Fruit fly (Drosophila melanogaster) whole organism, embryonic: Measurements from ENCODE around the gene CG34435.

Experiments used
- B-H2 ChIP-seq: fragments of 200-800 bp; sonication (Bioruptor generic); optimal IDR thresholded peaks from 2 replicates; lab custom pipeline; 2018; ENCODE audit warnings: missing biosample characterization, mild to moderate bottlenecking, missing genetic modification characterization
- BEAF-32 ChIP-seq: fragments of 200-800 bp; sonication (Bioruptor generic); optimal IDR thresholded peaks from 3 replicates; lab custom pipeline; 2017; ENCODE audit warnings: missing biosample characterization, missing genetic modification characterization, mild to moderate bottlenecking, moderate library complexity, missing genetic modification reagents
- CG10209 ChIP-seq: fragments of 200-800 bp; sonication (Bioruptor generic); optimal IDR thresholded peaks from 3 replicates; lab custom pipeline; 2017; ENCODE audit warnings: missing biosample characterization, mild to moderate bottlenecking, missing genetic modification characterization, missing genetic modification reagents
- CG1024 ChIP-seq: fragments of 200-800 bp; sonication (Bioruptor generic); IDR thresholded peaks from 2 replicates; pipeline ENCODE4 v1.3.6; 2022; ENCODE audit warnings: missing biosample characterization, missing genetic modification characterization
- CG10267 ChIP-seq: fragments of 200-800 bp; sonication (Bioruptor generic); optimal IDR thresholded peaks from 2 replicates; lab custom pipeline; 2018; ENCODE audit warnings: missing biosample characterization, mild to moderate bottlenecking, missing genetic modification characterization, moderate library complexity
- CG10959 ChIP-seq: fragments of 200-800 bp; sonication (Bioruptor generic); IDR thresholded peaks from 2 replicates; pipeline ENCODE4 v1.3.6; 2022; ENCODE audit warnings: missing biosample characterization, missing genetic modification characterization
- CG12104 ChIP-seq: fragments of 200-800 bp; sonication (Bioruptor generic); optimal IDR thresholded peaks from 3 replicates; lab custom pipeline; 2016; ENCODE audit warnings: missing biosample characterization, missing genetic modification characterization
- CG12769 ChIP-seq: fragments of 200-800 bp; sonication (Bioruptor generic); optimal IDR thresholded peaks from 2 replicates; lab custom pipeline; 2019; ENCODE audit warnings: missing biosample characterization, mild to moderate bottlenecking, missing genetic modification characterization, moderate library complexity
- CG13624 ChIP-seq: fragments of 200-800 bp; sonication (Bioruptor generic); optimal IDR thresholded peaks from 2 replicates; lab custom pipeline; 2016; ENCODE audit warnings: missing biosample characterization, missing genetic modification characterization
- CG14014 ChIP-seq: fragments of 200-800 bp; sonication (Bioruptor generic); IDR thresholded peaks from 2 replicates; pipeline ENCODE4 v1.3.6; 2022; ENCODE audit warnings: missing biosample characterization, missing genetic modification characterization
- CG15269 ChIP-seq: fragments of 200-800 bp; sonication (Bioruptor generic); optimal IDR thresholded peaks from 2 replicates; lab custom pipeline; 2018; ENCODE audit warnings: missing biosample characterization, mild to moderate bottlenecking, missing genetic modification characterization, moderate library complexity
- CG18262 ChIP-seq: fragments of 200-800 bp; optimal IDR thresholded peaks from 3 replicates; lab custom pipeline; 2019; ENCODE audit warnings: missing biosample characterization, mild to moderate bottlenecking, missing genetic modification characterization, moderate library complexity
- CG30431 ChIP-seq: fragments of 200-800 bp; sonication (Bioruptor generic); optimal IDR thresholded peaks from 2 replicates; lab custom pipeline; 2017; ENCODE audit warnings: missing biosample characterization, missing genetic modification characterization
- CG31441 ChIP-seq: fragments of 200-800 bp; sonication (Bioruptor generic); IDR thresholded peaks from 2 replicates; pipeline ENCODE4 v1.3.6; 2022; ENCODE audit warnings: missing biosample characterization, missing genetic modification characterization
- CG3163 ChIP-seq: fragments of 200-800 bp; sonication (Bioruptor generic); optimal IDR thresholded peaks from 3 replicates; lab custom pipeline; 2016; ENCODE audit warnings: missing biosample characterization, missing genetic modification characterization
- CG32532 ChIP-seq: fragments of 200-800 bp; sonication (Bioruptor generic); IDR thresholded peaks from 2 replicates; pipeline ENCODE4 v1.3.6; 2022; ENCODE audit warnings: missing biosample characterization, missing genetic modification characterization
- CG4730 ChIP-seq: fragments of 200-800 bp; sonication (Bioruptor generic); IDR thresholded peaks from 2 replicates; pipeline ENCODE4 v1.3.6; 2022; ENCODE audit warnings: missing biosample characterization, missing genetic modification characterization
- CG6272 ChIP-seq: fragments of 200-800 bp; sonication (Bioruptor generic); IDR thresholded peaks from 2 replicates; pipeline ENCODE4 v1.3.6; 2022; ENCODE audit warnings: missing biosample characterization, missing genetic modification characterization
- CG9817 ChIP-seq: fragments of 200-800 bp; sonication (Bioruptor generic); optimal IDR thresholded peaks from 2 replicates; lab custom pipeline; 2018; ENCODE audit warnings: missing biosample characterization, mild to moderate bottlenecking, missing genetic modification characterization, moderate library complexity
- CG9932 ChIP-seq: fragments of 200-800 bp; sonication (Bioruptor generic); IDR thresholded peaks from 2 replicates; pipeline ENCODE4 v1.3.6; 2022; ENCODE audit warnings: missing biosample characterization, missing genetic modification characterization
- Camta ChIP-seq: fragments of 200-800 bp; sonication (Bioruptor generic); optimal IDR thresholded peaks from 2 replicates; lab custom pipeline; 2016; ENCODE audit warnings: missing biosample characterization, missing genetic modification characterization
- Chrac-16 ChIP-seq: fragments of 200-800 bp; sonication (Bioruptor generic); optimal IDR thresholded peaks from 3 replicates; lab custom pipeline; 2016; ENCODE audit warnings: missing biosample characterization, missing genetic modification characterization
- CoRest ChIP-seq: fragments of 200-800 bp; sonication (Bioruptor generic); optimal IDR thresholded peaks from 3 replicates; lab custom pipeline; 2018; ENCODE audit warnings: missing biosample characterization, mild to moderate bottlenecking, missing genetic modification characterization, moderate library complexity
- Fer2 ChIP-seq: fragments of 200-800 bp; sonication (Bioruptor generic); optimal IDR thresholded peaks from 2 replicates; lab custom pipeline; 2018; ENCODE audit warnings: missing biosample characterization, mild to moderate bottlenecking, missing genetic modification characterization, moderate library complexity
- HLH3B ChIP-seq: fragments of 200-800 bp; sonication (Bioruptor generic); IDR thresholded peaks from 2 replicates; pipeline ENCODE4 v1.3.6; 2022; ENCODE audit warnings: missing biosample characterization, missing genetic modification characterization
- Hsf ChIP-seq: fragments of 200-800 bp; sonication (Bioruptor generic); optimal IDR thresholded peaks from 3 replicates; lab custom pipeline; 2016; ENCODE audit warnings: missing biosample characterization, missing genetic modification characterization
- Max ChIP-seq: fragments of 200-800 bp; sonication (Bioruptor generic); optimal IDR thresholded peaks from 2 replicates; lab custom pipeline; 2016; ENCODE audit warnings: missing biosample characterization, mild to moderate bottlenecking, missing genetic modification characterization
- Sry-β ChIP-seq: fragments of 200-800 bp; sonication (Bioruptor generic); optimal IDR thresholded peaks from 2 replicates; lab custom pipeline; 2018; ENCODE audit warnings: missing biosample characterization, mild to moderate bottlenecking, missing genetic modification characterization, moderate library complexity
- Tbp ChIP-seq: fragments of >200 bp; optimal IDR thresholded peaks from 2 replicates; lab custom pipeline; 2018; ENCODE audit warnings: missing biosample characterization, missing genetic modification characterization
- Vsx1 ChIP-seq: fragments of 200-800 bp; sonication (Bioruptor generic); optimal IDR thresholded peaks from 2 replicates; lab custom pipeline; 2017; ENCODE audit warnings: missing biosample characterization, mild to moderate bottlenecking, missing genetic modification characterization, missing genetic modification reagents
- amos ChIP-seq: fragments of 200-800 bp; sonication (Bioruptor generic); IDR thresholded peaks from 2 replicates; pipeline ENCODE4 v1.3.6; 2022; ENCODE audit warnings: missing biosample characterization, missing genetic modification characterization; ENCODE audit not compliant: partially characterized antibody
- aop ChIP-seq: fragments of 200-800 bp; sonication (Bioruptor generic); IDR thresholded peaks from 2 replicates; pipeline ENCODE4 v1.3.6; 2022; ENCODE audit warnings: missing biosample characterization, missing genetic modification characterization
- ap ChIP-seq: fragments of 200-800 bp; sonication (Bioruptor generic); IDR thresholded peaks from 2 replicates; pipeline ENCODE4 v1.3.6; 2022; ENCODE audit warnings: missing biosample characterization, missing genetic modification characterization
- chinmo ChIP-seq: fragments of 200-800 bp; sonication (Bioruptor generic); IDR thresholded peaks from 4 replicates; pipeline ENCODE4 v1.3.6; 2022; ENCODE audit warnings: missing biosample characterization, missing genetic modification characterization; ENCODE audit not compliant: partially characterized antibody
- dati ChIP-seq: fragments of 200-800 bp; sonication (Bioruptor generic); IDR thresholded peaks from 2 replicates; pipeline ENCODE4 v1.3.6; 2022; ENCODE audit warnings: missing biosample characterization, missing genetic modification characterization
- fd3F ChIP-seq: fragments of 200-800 bp; sonication (Bioruptor generic); optimal IDR thresholded peaks from 2 replicates; lab custom pipeline; 2018; ENCODE audit warnings: missing biosample characterization, mild to moderate bottlenecking, missing genetic modification characterization, moderate library complexity
- ind ChIP-seq: fragments of 200-800 bp; sonication (Bioruptor generic); optimal IDR thresholded peaks from 3 replicates; lab custom pipeline; 2016; ENCODE audit warnings: missing biosample characterization, missing genetic modification characterization
- oc ChIP-seq: fragments of 200-800 bp; sonication (Bioruptor generic); optimal IDR thresholded peaks from 2 replicates; lab custom pipeline; 2018; ENCODE audit warnings: missing biosample characterization, mild to moderate bottlenecking, missing genetic modification characterization, moderate library complexity
- org-1 ChIP-seq: fragments of 200-800 bp; sonication (Bioruptor generic); optimal IDR thresholded peaks from 2 replicates; lab custom pipeline; 2017; ENCODE audit warnings: missing biosample characterization, missing genetic modification characterization
- pho ChIP-seq: fragments of 200-800 bp; sonication (Bioruptor generic); optimal IDR thresholded peaks from 2 replicates; lab custom pipeline; 2016; ENCODE audit warnings: missing biosample characterization, missing genetic modification characterization
- pnt ChIP-seq: fragments of 200-800 bp; sonication (Bioruptor generic); optimal IDR thresholded peaks from 3 replicates; lab custom pipeline; 2016; ENCODE audit warnings: missing biosample characterization, missing genetic modification characterization
- shn ChIP-seq: fragments of 200-800 bp; sonication (Bioruptor generic); optimal IDR thresholded peaks from 3 replicates; lab custom pipeline; 2016; ENCODE audit warnings: missing biosample characterization, missing genetic modification characterization
- stwl ChIP-seq: fragments of 200-800 bp; sonication (Bioruptor generic); optimal IDR thresholded peaks from 3 replicates; lab custom pipeline; 2018; ENCODE audit warnings: missing biosample characterization, mild to moderate bottlenecking, missing genetic modification characterization, moderate library complexity
- tap ChIP-seq: fragments of 200-800 bp; optimal IDR thresholded peaks from 3 replicates; lab custom pipeline; 2019; ENCODE audit warnings: missing biosample characterization, mild to moderate bottlenecking, missing genetic modification characterization, moderate library complexity
- tna ChIP-seq: fragments of 200-800 bp; sonication (Bioruptor generic); IDR thresholded peaks from 2 replicates; pipeline ENCODE4 v1.3.6; 2022; ENCODE audit warnings: missing biosample characterization, missing genetic modification characterization; ENCODE audit not compliant: partially characterized antibody
- z ChIP-seq: fragments of 200-800 bp; sonication (Bioruptor generic); IDR thresholded peaks from 3 replicates; pipeline ENCODE4 v1.3.6; 2022; ENCODE audit warnings: missing biosample characterization, missing genetic modification characterization
- zen ChIP-seq: fragments of 200-800 bp; sonication (Bioruptor generic); optimal IDR thresholded peaks from 3 replicates; lab custom pipeline; 2018; ENCODE audit warnings: missing biosample characterization, mild to moderate bottlenecking, missing genetic modification characterization, moderate library complexity
- zen2 ChIP-seq: fragments of 200-800 bp; sonication (Bioruptor generic); IDR thresholded peaks from 3 replicates; pipeline ENCODE4 v1.3.6; 2022; ENCODE audit warnings: missing biosample characterization, missing genetic modification characterization; ENCODE audit not compliant: partially characterized antibody
- zfh2 ChIP-seq: fragments of 200-800 bp; sonication (Bioruptor generic); optimal IDR thresholded peaks from 2 replicates; lab custom pipeline; 2016; ENCODE audit warnings: missing biosample characterization, missing genetic modification characterization

Gene CG34435

DNA sequence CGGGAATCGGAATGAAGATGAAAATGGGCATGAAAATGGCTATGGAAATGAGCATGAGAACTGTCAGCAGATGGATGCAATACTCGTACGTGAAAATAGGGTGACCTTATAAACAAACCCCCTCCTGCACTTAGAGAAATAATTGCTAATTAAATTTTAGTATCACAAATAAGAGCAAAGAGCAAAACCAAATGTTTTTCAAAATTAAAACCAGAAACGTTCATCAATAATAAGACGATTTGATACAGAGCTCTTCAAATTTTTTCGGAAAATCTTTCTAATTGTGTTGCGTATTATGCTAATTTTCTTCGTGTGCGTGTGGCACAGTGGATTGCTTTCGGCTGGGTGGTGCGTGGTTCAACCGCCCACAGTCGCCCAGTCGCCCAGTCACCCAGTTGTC lies 32.0 kb upstream of the CG34435 start (continued):
- TF ChIP-seq Sry-β (GFP tag; lab: Kevin White, UChicago) (no peak), CG18262 (tag; lab: Kevin White, UChicago) (peak; percentile 31), CG10267 (tag; lab: Kevin White, UChicago) (peak; percentile 30), CG13624 (no peak)

DNA sequence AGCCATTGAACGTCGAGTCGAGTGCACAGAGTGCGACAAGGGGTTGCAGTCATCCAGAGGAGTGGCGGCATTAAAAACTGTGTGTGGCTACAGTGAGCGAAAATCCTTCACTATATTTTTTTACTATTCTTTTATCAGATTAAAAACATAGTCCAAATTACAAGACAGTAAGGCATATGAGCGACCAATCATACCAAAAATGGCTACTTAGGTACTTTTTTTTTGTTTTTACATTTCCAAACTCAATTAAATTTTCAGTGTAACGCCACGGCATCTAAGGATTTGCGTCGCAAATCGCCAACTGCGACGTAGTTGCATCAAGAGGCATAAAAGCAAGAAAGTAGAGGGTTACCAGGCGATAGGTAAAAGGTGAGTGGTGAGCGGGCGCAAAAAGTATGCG lies 24.8 kb upstream of the CG34435 start:
- TF ChIP-seq CG15269 (tag; lab: Kevin White, UChicago) (peak; percentile 27), zfh2 (GFP tag; lab: Kevin White, UChicago) (no peak), HLH3B (GFP tag; lab: Robert Waterston, UW) (peak; percentile 38; the same call in 1 of the 2 replicates), zen (tag; lab: Kevin White, UChicago) (peak; percentile 19), aop (GFP tag; lab: Robert Waterston, UW) (no peak), CG1024 (no peak), CG12769 (tag; lab: Kevin White, UChicago) (peak; percentile 26), Chrac-16 (GFP tag; lab: Kevin White, UChicago) (peak; percentile 46), tap (no peak), CG12104 (GFP tag; lab: Kevin White, UChicago) (no peak), CG4730 (GFP tag; lab: Robert Waterston, UW) (no peak), CG18262 (tag; lab: Kevin White, UChicago) (peak; percentile 53), CG10959 (GFP tag; lab: Robert Waterston, UW) (peak; percentile 58), Hsf (GFP tag; lab: Kevin White, UChicago) (peak; percentile 21), amos (no peak), CG9817 (tag; lab: Kevin White, UChicago) (peak; percentile 15), CoRest (peak; percentile 33), CG3163 (GFP tag; lab: Kevin White, UChicago) (no peak), B-H2 (GFP tag; lab: Kevin White, UChicago) (no peak), zen2 (no peak), Fer2 (tag; lab: Kevin White, UChicago) (no peak), z (GFP tag; lab: Robert Waterston, UW) (no peak), CG10209 (no peak), BEAF-32 (GFP tag; lab: Kevin White, UChicago) (no peak), dati (GFP tag; lab: Robert Waterston, UW) (no peak), CG6272 (GFP tag; lab: Robert Waterston, UW) (peak; percentile 34; the same call in 1 of the 2 replicates), Camta (GFP tag; lab: Kevin White, UChicago) (peak; percentile 46), Max (GFP tag; lab: Kevin White, UChicago) (no peak), tna (GFP tag; lab: Robert Waterston, UW) (no peak), oc (tag; lab: Kevin White, UChicago) (no peak), CG30431 (GFP tag; lab: Kevin White, UChicago) (peak; percentile 40), CG31441 (GFP tag; lab: Robert Waterston, UW) (peak; percentile 53; the same call in 1 of the 2 replicates), ap (no peak), pnt (GFP tag; lab: Kevin White, UChicago) (peak; percentile 35), CG32532 (peak; percentile 35; the same call in 1 of the 2 replicates), org-1 (GFP tag; lab: Kevin White, UChicago) (no peak), CG14014 (GFP tag; lab: Robert Waterston, UW) (peak; percentile 47; the same call in 1 of the 2 replicates), fd3F (GFP tag; lab: Kevin White, UChicago) (no peak), ind (GFP tag; lab: Kevin White, UChicago) (peak; percentile 27), Vsx1 (GFP tag; lab: Kevin White, UChicago) (no peak), CG9932 (GFP tag; lab: Robert Waterston, UW) (0 out of 2 replicates have a peak, but pooled peaks have one; percentile 9), pho (GFP tag; lab: Kevin White, UChicago) (no peak), chinmo (no peak), Tbp (GFP tag; lab: Kevin White, UChicago) (no peak), shn (GFP tag; lab: Kevin White, UChicago) (no peak), stwl (tag; lab: Kevin White, UChicago) (no peak)
